Fruit fly (Drosophila melanogaster): ENCODE data around the gene CG9915.
A peak's percentile ranks its signal among the peaks of the same experiment; 100 is the strongest.

Gene CG9915

dm6 chrX:16279340-16279941 is 33.5 kb downstream of the CG9915 start (continued):
- peak; percentile 69 for TF ChIP-seq HLH54F (GFP tag; optimal IDR thresholded peaks at IDR 0.05)
- TF ChIP-seq Ets97D (GFP tag; optimal IDR thresholded peaks at IDR 0.05) = peak; percentile 40
- TF ChIP-seq CG4730 (GFP tag; IDR thresholded peaks at IDR 0.05) = peak; percentile 86
- TF ChIP-seq Drgx (GFP tag; IDR thresholded peaks at IDR 0.05) = peak; percentile 93
- peak; percentile 99 for TF ChIP-seq sens (GFP tag)
- TF ChIP-seq CG13123 (GFP tag; optimal IDR thresholded peaks at IDR 0.05) = peak; percentile 56
- TF ChIP-seq CG2202 (tag; optimal IDR thresholded peaks at IDR 0.05) = peak; percentile 39
- no peak for TF ChIP-seq Spps (tag; optimal IDR thresholded peaks at IDR 0.05)
- no peak for TF ChIP-seq aop (GFP tag; IDR thresholded peaks at IDR 0.05)
- TF ChIP-seq hbn (GFP tag; IDR thresholded peaks at IDR 0.05; ENCODE audit: partially characterized antibody) = no peak
- peak; percentile 41 for TF ChIP-seq CG11398 (GFP tag; optimal IDR thresholded peaks at IDR 0.05)
- peak; percentile 80; the same call in 2 of the 3 replicates for TF ChIP-seq C15 (GFP tag; IDR thresholded peaks at IDR 0.05)
- no peak for TF ChIP-seq tna (GFP tag; IDR thresholded peaks at IDR 0.05; ENCODE audit: partially characterized antibody)
- peak; percentile 80 for TF ChIP-seq CG7357 (GFP tag; IDR thresholded peaks at IDR 0.05)
- TF ChIP-seq row (GFP tag; IDR thresholded peaks at IDR 0.05) = peak; percentile 92
- TF ChIP-seq Bteb2 (GFP tag; optimal IDR thresholded peaks at IDR 0.05) = peak; percentile 22
- peak; percentile 68 for TF ChIP-seq Usf (GFP tag; optimal IDR thresholded peaks at IDR 0.05)
- TF ChIP-seq Atf6 (GFP tag; IDR thresholded peaks at IDR 0.05) = peak; percentile 80
- TF ChIP-seq CG16813 (GFP tag; IDR thresholded peaks at IDR 0.05; ENCODE audit: partially characterized antibody) = peak; percentile 56; the same call in 2 of the 3 replicates
- TF ChIP-seq cato (GFP tag; optimal IDR thresholded peaks at IDR 0.05; ENCODE audit: borderline replicate concordance) = peak; percentile 14
- TF ChIP-seq pan (optimal IDR thresholded peaks at IDR 0.05) = no peak
- peak in 1 of 2 experiments; percentile 88 for TF ChIP-seq pan (GFP tag; optimal IDR thresholded peaks at IDR 0.05 in 1 of 2, IDR thresholded peaks at IDR 0.05 in 1 of 2)
- peak; percentile 66; the same call in 2 of the 3 replicates for TF ChIP-seq CG2889 (GFP tag; IDR thresholded peaks at IDR 0.05)
- peak; percentile 56 for TF ChIP-seq Myb (GFP tag; optimal IDR thresholded peaks at IDR 0.05)
- peak; percentile 82 to 94 for TF ChIP-seq dpn (GFP tag; optimal IDR thresholded peaks at IDR 0.05)
- TF ChIP-seq CG1602 (GFP tag; optimal IDR thresholded peaks at IDR 0.05) = peak; percentile 69
- TF ChIP-seq Ets65A (GFP tag) = peak; percentile 98
- peak; percentile 86 for TF ChIP-seq CG11560 (tag; IDR thresholded peaks at IDR 0.05)
- TF ChIP-seq CG2712 (tag; optimal IDR thresholded peaks at IDR 0.05) = peak; percentile 75
- TF ChIP-seq CG18476 (GFP tag; optimal IDR thresholded peaks at IDR 0.05) = peak; percentile 16
- TF ChIP-seq ash1 (GFP tag; optimal IDR thresholded peaks at IDR 0.05) = peak; percentile 39
- TF ChIP-seq CG7556 (GFP tag; optimal IDR thresholded peaks at IDR 0.05) = peak; percentile 17
- peak; percentile 43 for TF ChIP-seq ab (GFP tag; optimal IDR thresholded peaks at IDR 0.05)
- TF ChIP-seq Mes4 (GFP tag; optimal IDR thresholded peaks at IDR 0.05) = peak; percentile 42
- TF ChIP-seq CG10565 (GFP tag; optimal IDR thresholded peaks at IDR 0.05) = peak; percentile 4
- TF ChIP-seq toy (GFP tag; IDR thresholded peaks at IDR 0.05) = peak; percentile 67
- TF ChIP-seq Dbx (GFP tag; IDR thresholded peaks at IDR 0.05) = peak; percentile 90
- peak; percentile 88 for TF ChIP-seq CG1024 (GFP tag; IDR thresholded peaks at IDR 0.05)
- peak; percentile 78 for TF ChIP-seq az2 (GFP tag; optimal IDR thresholded peaks at IDR 0.05)
- TF ChIP-seq Sox100B (GFP tag; optimal IDR thresholded peaks at IDR 0.05) = peak; percentile 70
- peak; percentile 68 for TF ChIP-seq MBD-R2 (GFP tag; IDR thresholded peaks at IDR 0.05)
- TF ChIP-seq CG34422 (GFP tag; IDR thresholded peaks at IDR 0.05) = peak; percentile 95
- peak; percentile 89 for TF ChIP-seq CG9215 (GFP tag; IDR thresholded peaks at IDR 0.05)
- TF ChIP-seq CG17359 (tag; optimal IDR thresholded peaks at IDR 0.05) = peak; percentile 76
- TF ChIP-seq sqz (GFP tag; optimal IDR thresholded peaks at IDR 0.05) = no peak
- TF ChIP-seq CG17385 (GFP tag; optimal IDR thresholded peaks at IDR 0.05) = peak; percentile 59
- TF ChIP-seq pnt (GFP tag; optimal IDR thresholded peaks at IDR 0.05) = peak; percentile 94
- TF ChIP-seq cad (GFP tag; optimal IDR thresholded peaks at IDR 0.05) = no peak
- TF ChIP-seq CG7745 (tag; optimal IDR thresholded peaks at IDR 0.05) = no peak
- TF ChIP-seq CG4360 (GFP tag; IDR thresholded peaks at IDR 0.05) = 0 out of 2 replicates have a peak, but pooled peaks have one; percentile 18
- TF ChIP-seq Dek (tag; optimal IDR thresholded peaks at IDR 0.05) = peak; percentile 58

Data from whole organism, embryonic.